Worm (Caenorhabditis elegans) whole organism, mixed stage, embryonic: ENCODE data around the gene acs-3.

Experiments
- blmp-1 ChIP-seq: fragments of 150-350 bp; optimal IDR thresholded peaks from 2 replicates; lab custom pipeline; 2014; ENCODE audit warnings: missing biosample characterization, missing genetic modification characterization
- sptf-1 ChIP-seq: sonication (generic microtip); optimal IDR thresholded peaks from 2 replicates; lab custom pipeline; 2017; ENCODE audit warnings: mild to moderate bottlenecking, missing genetic modification characterization, moderate library complexity, missing compliant biosample characterization
- unc-39 ChIP-seq: fragments of 150-350 bp; optimal IDR thresholded peaks from 2 replicates; lab custom pipeline; 2014; ENCODE audit warnings: missing biosample characterization, missing genetic modification characterization

DNA sequence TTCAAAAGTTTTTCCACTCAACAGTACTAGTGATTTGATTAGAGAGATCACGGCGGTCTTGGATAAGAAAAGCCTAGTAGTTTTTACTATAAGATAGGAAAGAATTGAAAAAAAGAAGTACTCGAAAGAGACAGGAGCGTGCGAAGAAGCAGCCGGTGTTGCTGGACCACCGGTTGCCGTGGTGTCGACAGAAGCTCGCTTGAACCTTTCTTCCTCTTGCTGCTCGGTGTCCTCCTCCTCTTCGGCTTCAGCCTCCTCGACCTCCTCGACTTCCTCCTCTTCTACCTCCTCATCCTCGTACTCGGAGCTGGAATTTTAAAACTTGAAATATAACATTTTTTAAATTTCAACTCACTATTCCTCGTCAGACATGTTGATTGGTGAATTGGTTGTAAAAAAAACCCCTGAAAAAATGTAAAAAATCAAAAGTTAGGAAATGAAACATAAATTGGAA, 23.2 kb downstream of the acs-3 start, which contains the start of gene tnt-4:
- TF ChIP-seq sptf-1 (tag; lab: Kevin White, UChicago) (no peak), blmp-1 (tag; lab: Kevin White, UChicago) (no peak), unc-39 (no peak)
